Fruit fly (Drosophila melanogaster): ENCODE results near the gene Sfp24Bd.

DNA sequence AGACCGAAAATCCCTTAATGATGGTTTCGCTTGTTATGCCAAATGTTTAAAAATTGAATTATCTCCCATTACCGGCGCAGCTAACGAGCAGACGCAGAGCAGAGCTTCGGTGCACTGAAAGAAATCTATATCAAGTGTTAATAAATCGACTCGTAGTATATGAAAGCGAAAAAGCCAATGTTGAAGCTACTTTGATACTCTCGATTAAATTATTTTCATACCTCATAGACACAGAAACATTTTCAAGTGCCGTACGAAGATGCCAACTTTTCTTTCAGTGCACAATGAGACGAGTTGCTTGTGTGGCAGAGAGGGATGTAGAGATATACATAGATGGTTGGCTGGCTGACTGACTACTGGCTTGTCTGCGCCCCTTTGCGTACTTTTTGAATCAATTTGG lies 6.8 kb upstream of the Sfp24Bd start:
- TF ChIP-seq CG11762 (GFP tag; optimal IDR thresholded peaks at IDR 0.05; ENCODE audit: insufficient read depth) (no peak), Lpt (GFP tag; optimal IDR thresholded peaks at IDR 0.05) (no peak), CG8632 (GFP tag; optimal IDR thresholded peaks at IDR 0.05) (no peak), Blimp-1 (GFP tag; optimal IDR thresholded peaks at IDR 0.05) (no peak), CG1621 (tag; optimal IDR thresholded peaks at IDR 0.05) (no peak), Eip75B (GFP tag; optimal IDR thresholded peaks at IDR 0.05) (no peak), CG6808 (GFP tag; optimal IDR thresholded peaks at IDR 0.05) (no peak), CG3032 (tag; optimal IDR thresholded peaks at IDR 0.05) (no peak), CG6276 (GFP tag; optimal IDR thresholded peaks at IDR 0.05) (no peak), cyc (GFP tag; optimal IDR thresholded peaks at IDR 0.05) (no peak), CG34406 (GFP tag; optimal IDR thresholded peaks at IDR 0.05) (no peak), CG16779 (tag; optimal IDR thresholded peaks at IDR 0.05) (no peak), Sox15 (GFP tag; optimal IDR thresholded peaks at IDR 0.05) (no peak)
